Fruit fly (Drosophila melanogaster): ENCODE measurements around the gene Pcp.

The Pcp gene

dm6 chr2L:7037773-7038327 is 16.4 kb downstream of the Pcp start, which contains the start of gene milt (continued):
- TF ChIP-seq CG4730 (GFP tag; IDR thresholded peaks at IDR 0.05) = no peak
- no peak for TF ChIP-seq CG4328 (GFP tag; optimal IDR thresholded peaks at IDR 0.05)
- TF ChIP-seq CG2199 (GFP tag; IDR thresholded peaks at IDR 0.05) = no peak
- TF ChIP-seq eyg (GFP tag; optimal IDR thresholded peaks at IDR 0.05) = no peak
- no peak for TF ChIP-seq BtbVII (GFP tag; optimal IDR thresholded peaks at IDR 0.05)
- no peak for TF ChIP-seq dan (GFP tag; IDR thresholded peaks at IDR 0.05)
- TF ChIP-seq pho (GFP tag; optimal IDR thresholded peaks at IDR 0.05) = no peak
- TF ChIP-seq ERR (GFP tag; optimal IDR thresholded peaks at IDR 0.05) = peak; percentile 52
- peak; percentile 83 for TF ChIP-seq Sry-δ (GFP tag; optimal IDR thresholded peaks at IDR 0.05)
- TF ChIP-seq CG12219 (GFP tag; optimal IDR thresholded peaks at IDR 0.05) = no peak
- TF ChIP-seq Sry-β (GFP tag; optimal IDR thresholded peaks at IDR 0.05) = peak; percentile 50
- peak; percentile 98 for TF ChIP-seq Nf-YC (tag; optimal IDR thresholded peaks at IDR 0.05)
- peak; percentile 93 for TF ChIP-seq sqz (GFP tag; optimal IDR thresholded peaks at IDR 0.05)
- no peak for TF ChIP-seq CG13296 (GFP tag; optimal IDR thresholded peaks at IDR 0.05)
- no peak for TF ChIP-seq jumu (GFP tag; optimal IDR thresholded peaks at IDR 0.05)
- TF ChIP-seq esg (GFP tag; conservative IDR thresholded peaks at IDR 0.05) = no peak
- peak; percentile 91 for TF ChIP-seq Opbp (GFP tag; IDR thresholded peaks at IDR 0.05; ENCODE audit: partially characterized antibody)
- TF ChIP-seq ap (GFP tag; IDR thresholded peaks at IDR 0.05) = no peak
- no peak for TF ChIP-seq odd (GFP tag; optimal IDR thresholded peaks at IDR 0.05)
- TF ChIP-seq CG10267 (tag; optimal IDR thresholded peaks at IDR 0.05) = peak; percentile 66
- no peak for TF ChIP-seq CG6765 (GFP tag; optimal IDR thresholded peaks at IDR 0.05)
- no peak for TF ChIP-seq NK7.1 (GFP tag; optimal IDR thresholded peaks at IDR 0.05)
- no peak for TF ChIP-seq CG10565 (GFP tag; optimal IDR thresholded peaks at IDR 0.05)
- TF ChIP-seq CG2875 (GFP tag; optimal IDR thresholded peaks at IDR 0.05) = no peak
- TF ChIP-seq luna (GFP tag; optimal IDR thresholded peaks at IDR 0.05) = no peak
- TF ChIP-seq CG6689 (GFP tag; IDR thresholded peaks at IDR 0.05) = no peak
- TF ChIP-seq E2f1 (GFP tag; IDR thresholded peaks at IDR 0.05) = no peak
- TF ChIP-seq kah (GFP tag; optimal IDR thresholded peaks at IDR 0.05) = no peak
- TF ChIP-seq tna (GFP tag; IDR thresholded peaks at IDR 0.05; ENCODE audit: partially characterized antibody) = peak; percentile 92
- TF ChIP-seq emc (GFP tag; optimal IDR thresholded peaks at IDR 0.05) = peak; percentile 9
- peak; percentile 60 for TF ChIP-seq HmgZ (tag; optimal IDR thresholded peaks at IDR 0.05)
- TF ChIP-seq phol (tag; optimal IDR thresholded peaks at IDR 0.05) = peak; percentile 53
- TF ChIP-seq Hr39 (optimal IDR thresholded peaks at IDR 0.05) = no peak
- peak; percentile 81 for TF ChIP-seq BEAF-32 (GFP tag; optimal IDR thresholded peaks at IDR 0.05)
- TF ChIP-seq pan (optimal IDR thresholded peaks at IDR 0.05) = no peak
- TF ChIP-seq pan (GFP tag; optimal IDR thresholded peaks at IDR 0.05 in 1 of 2, IDR thresholded peaks at IDR 0.05 in 1 of 2) = no peak
- peak; percentile 72 for TF ChIP-seq pzg (GFP tag; optimal IDR thresholded peaks at IDR 0.05)
- no peak for TF ChIP-seq CG12071 (GFP tag; optimal IDR thresholded peaks at IDR 0.05)
- no peak for TF ChIP-seq CG31441 (GFP tag; IDR thresholded peaks at IDR 0.05)
- no peak for TF ChIP-seq tin (GFP tag; optimal IDR thresholded peaks at IDR 0.05)
- peak; percentile 78 for TF ChIP-seq CG4617 (GFP tag; optimal IDR thresholded peaks at IDR 0.05; ENCODE audit: borderline replicate concordance)
- TF ChIP-seq CG11398 (GFP tag; optimal IDR thresholded peaks at IDR 0.05) = no peak
- no peak for TF ChIP-seq jing (GFP tag; optimal IDR thresholded peaks at IDR 0.05)
- TF ChIP-seq tgo (GFP tag; IDR thresholded peaks at IDR 0.05) = no peak
- no peak for TF ChIP-seq CTCF (GFP tag; optimal IDR thresholded peaks at IDR 0.05)
- no peak for TF ChIP-seq ase (GFP tag; IDR thresholded peaks at IDR 0.05)
- TF ChIP-seq CG1529 (GFP tag; optimal IDR thresholded peaks at IDR 0.05) = no peak
- TF ChIP-seq rib (GFP tag; IDR thresholded peaks at IDR 0.05) = no peak
- TF ChIP-seq Blimp-1 (GFP tag; optimal IDR thresholded peaks at IDR 0.05) = no peak
- TF ChIP-seq CG17361 (GFP tag; IDR thresholded peaks at IDR 0.05) = no peak
- peak; percentile 92 for TF ChIP-seq ato (GFP tag; IDR thresholded peaks at IDR 0.05; ENCODE audit: partially characterized antibody)
- TF ChIP-seq Optix (GFP tag; IDR thresholded peaks at IDR 0.05) = no peak
